Worm (Caenorhabditis elegans): ENCODE data around the gene him-6.

DNA sequence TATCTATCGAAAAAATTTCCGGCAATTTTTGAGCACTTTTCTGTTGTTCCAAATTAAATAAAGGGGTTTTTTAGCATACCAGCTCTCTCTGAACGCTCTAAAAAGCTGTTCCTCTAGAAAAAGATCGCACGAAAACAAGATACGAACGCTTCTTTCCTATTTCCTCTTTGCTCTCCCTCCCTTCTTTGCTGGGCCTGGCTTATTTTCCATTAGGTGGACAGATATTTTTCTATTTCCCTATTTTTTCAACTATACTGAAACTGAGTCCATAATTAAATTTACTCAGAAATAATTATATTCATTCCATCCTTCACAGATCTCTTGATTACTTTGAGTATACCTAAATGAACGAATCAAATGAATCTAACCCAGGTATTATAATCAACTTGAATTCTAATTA is 11.4 kb downstream of the him-6 start, which contains the start of gene sru-18:
- TF ChIP-seq lin-35 (GFP tag; optimal IDR thresholded peaks at IDR 0.05) (no peak), ceh-88 (GFP tag; IDR thresholded peaks at IDR 0.05) (no peak)

All from whole organism, L1 larva.